Worm (Caenorhabditis elegans) whole organism, L4 larva: ENCODE data around the gene cts-1.

Experiments
- F10B5.3 ChIP-seq: sonication (generic microtip); optimal IDR thresholded peaks from 2 replicates; lab custom pipeline; 2016; ENCODE audit warnings: mild to moderate bottlenecking, missing genetic modification characterization, missing compliant biosample characterization
- F49E8.2 ChIP-seq: sonication (generic microtip); optimal IDR thresholded peaks from 2 replicates; lab custom pipeline; 2016; ENCODE audit warnings: missing compliant biosample characterization, mild to moderate bottlenecking, missing genetic modification characterization, borderline replicate concordance
- R02D3.7 ChIP-seq: fragments of 150-350 bp; sonication (generic microtip); optimal IDR thresholded peaks from 3 replicates; lab custom pipeline; 2014; ENCODE audit warnings: missing biosample characterization, missing genetic modification characterization
- T20F7.1 ChIP-seq: fragments of 200-800 bp; sonication (Bioruptor generic); optimal IDR thresholded peaks from 2 replicates; lab custom pipeline; 2018; ENCODE audit warnings: mild to moderate bottlenecking, missing genetic modification characterization, missing compliant biosample characterization
- aha-1 ChIP-seq: fragments of 150-350 bp; peaks from one replicate; lab custom pipeline; 2014; ENCODE audit warnings: missing biosample characterization, missing genetic modification characterization
- ceh-28 ChIP-seq: fragments of 150-350 bp; optimal IDR thresholded peaks from 2 replicates; lab custom pipeline; 2014; ENCODE audit warnings: missing biosample characterization, missing genetic modification reagents, missing genetic modification characterization
- ces-1 ChIP-seq: fragments of 150-350 bp; sonication (generic microtip); optimal IDR thresholded peaks from 4 replicates; lab custom pipeline; 2014; ENCODE audit warnings: missing biosample characterization, missing genetic modification reagents, missing genetic modification characterization
- cey-2 ChIP-seq: sonication (generic microtip); optimal IDR thresholded peaks from 3 replicates; lab custom pipeline; 2017; ENCODE audit warnings: missing genetic modification characterization, mild to moderate bottlenecking, missing compliant biosample characterization, antibody characterized with exemption, borderline replicate concordance; ENCODE audit not compliant: insufficient read depth
- daf-12 ChIP-seq: fragments of 150-350 bp; optimal IDR thresholded peaks from 2 replicates; lab custom pipeline; 2014; ENCODE audit warnings: missing biosample characterization, missing genetic modification reagents, missing genetic modification characterization
- duxl-1 ChIP-seq: sonication (generic microtip); optimal IDR thresholded peaks from 2 replicates; lab custom pipeline; 2016; ENCODE audit warnings: mild to moderate bottlenecking, missing genetic modification characterization, moderate library complexity, missing compliant biosample characterization; ENCODE audit not compliant: poor library complexity
- dve-1 ChIP-seq: sonication (generic microtip); optimal IDR thresholded peaks from 2 replicates; lab custom pipeline; 2017; ENCODE audit warnings: antibody characterized with exemption, mild to moderate bottlenecking, missing genetic modification characterization, missing compliant biosample characterization; ENCODE audit not compliant: insufficient read depth
- egl-43 ChIP-seq: fragments of 200-800 bp; sonication (Bioruptor generic); IDR thresholded peaks from 2 replicates; pipeline ENCODE4 v1.3.6; 2022; ENCODE audit warnings: missing genetic modification reagents, missing genetic modification characterization, missing compliant biosample characterization
- hlh-11 ChIP-seq: fragments of 200-800 bp; sonication (Bioruptor generic); optimal IDR thresholded peaks from 2 replicates; lab custom pipeline; 2018; ENCODE audit warnings: mild to moderate bottlenecking, missing genetic modification characterization, missing compliant biosample characterization
- hlh-30 ChIP-seq: sonication (generic microtip); optimal IDR thresholded peaks from 2 replicates; lab custom pipeline; 2017; ENCODE audit warnings: antibody characterized with exemption, mild to moderate bottlenecking, missing genetic modification characterization, missing compliant biosample characterization; ENCODE audit not compliant: insufficient read depth
- mdl-1 ChIP-seq, 2 experiments: fragments of 150-350 bp in 1 of 2; sonication (generic microtip) in 1 of 2; optimal IDR thresholded peaks; 2 replicates each; lab custom pipeline; 2014 to 2017; ENCODE audit warnings: missing biosample characterization in 2 of 2, missing genetic modification characterization in 2 of 2
- mxl-2 ChIP-seq: fragments of 200-800 bp; sonication (Bioruptor generic); conservative IDR thresholded peaks from 2 replicates; pipeline ENCODE4 v1.3.6; 2022; ENCODE audit warnings: missing genetic modification reagents, missing genetic modification characterization, missing compliant biosample characterization
- mxl-3 ChIP-seq: fragments of 200-800 bp; sonication (Bioruptor generic); optimal IDR thresholded peaks from 2 replicates; lab custom pipeline; 2018; ENCODE audit warnings: mild to moderate bottlenecking, missing genetic modification characterization, missing compliant biosample characterization
- nhr-11 ChIP-seq: fragments of 150-350 bp; optimal IDR thresholded peaks from 2 replicates; lab custom pipeline; 2014; ENCODE audit warnings: missing biosample characterization, missing genetic modification characterization
- nhr-28 ChIP-seq: fragments of 150-350 bp; optimal IDR thresholded peaks from 2 replicates; lab custom pipeline; 2014; ENCODE audit warnings: missing biosample characterization, missing genetic modification characterization
- nhr-42 ChIP-seq: fragments of 200-800 bp; sonication (Bioruptor generic); IDR thresholded peaks from 2 replicates; pipeline ENCODE4 v1.3.6; 2022; ENCODE audit warnings: missing genetic modification characterization, missing compliant biosample characterization
- saeg-2 ChIP-seq: fragments of 200-800 bp; sonication (Bioruptor generic); IDR thresholded peaks from 2 replicates; pipeline ENCODE4 v1.3.6; 2022; ENCODE audit warnings: missing genetic modification reagents, missing genetic modification characterization, missing compliant biosample characterization
- snpc-4 ChIP-seq: fragments of 150-350 bp; optimal IDR thresholded peaks from 2 replicates; lab custom pipeline; 2014; ENCODE audit warnings: missing biosample characterization, missing genetic modification characterization
- tag-97 ChIP-seq: fragments of 200-800 bp; sonication (Bioruptor generic); IDR thresholded peaks from 2 replicates; pipeline ENCODE4 v1.3.6; 2022; ENCODE audit warnings: missing genetic modification characterization, missing compliant biosample characterization
- tra-1 ChIP-seq: fragments of 200-800 bp; sonication (Bioruptor generic); IDR thresholded peaks from 2 replicates; pipeline ENCODE4 v1.3.6; 2022; ENCODE audit warnings: missing genetic modification reagents, missing genetic modification characterization, missing compliant biosample characterization
- unc-39 ChIP-seq: sonication (generic microtip); optimal IDR thresholded peaks from 2 replicates; lab custom pipeline; 2017; ENCODE audit warnings: missing biosample characterization, missing genetic modification characterization
- unc-62 ChIP-seq, 3 experiments: fragments of 150-350 bp in 1 of 3; sonication (generic microtip); optimal IDR thresholded peaks in 2 of 3; peaks in 1 of 3; 1 replicate in 1 of 3; 2 replicates in 2 of 3; lab custom pipeline; 2014 to 2017; ENCODE audit warnings: missing biosample characterization in 3 of 3, missing genetic modification characterization in 3 of 3, missing genetic modification reagents in 3 of 3, missing genotype in 1 of 3
- vab-7 ChIP-seq: fragments of 200-800 bp; sonication (Bioruptor generic); IDR thresholded peaks from 2 replicates; pipeline ENCODE4 v1.3.6; 2022; ENCODE audit warnings: missing genetic modification reagents, missing genetic modification characterization, missing compliant biosample characterization
- ztf-11 ChIP-seq: fragments of 150-350 bp; optimal IDR thresholded peaks from 2 replicates; lab custom pipeline; 2014; ENCODE audit warnings: missing biosample characterization, missing genetic modification characterization
- ztf-7 ChIP-seq: fragments of 150-350 bp; optimal IDR thresholded peaks from 2 replicates; lab custom pipeline; 2014; ENCODE audit warnings: missing biosample characterization, missing genetic modification characterization

Gene cts-1

DNA sequence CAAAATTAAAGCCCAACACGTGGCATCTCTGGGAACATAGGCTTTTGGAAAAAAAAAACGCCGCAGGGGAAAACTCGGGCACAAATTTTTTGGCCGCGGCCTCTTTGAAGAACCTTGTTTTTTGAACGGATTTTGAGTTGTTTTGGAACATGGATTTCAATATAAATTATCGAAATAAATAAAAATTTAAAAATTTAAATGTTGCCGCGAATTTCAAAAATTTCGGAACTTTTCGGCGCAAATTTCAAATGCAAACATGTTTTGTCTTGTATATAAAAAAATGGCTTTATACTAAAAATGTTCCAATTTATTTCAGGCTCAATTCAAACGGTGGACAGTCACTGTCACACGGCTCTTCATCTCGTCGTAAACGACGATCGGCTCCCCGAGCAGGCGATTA is 27.6 kb upstream of the cts-1 start:
- TF ChIP-seq mxl-2 (GFP tag; lab: Robert Waterston, UW) (no peak), aha-1 (tag; lab: Kevin White, UChicago) (peak; percentile 95)

DNA sequence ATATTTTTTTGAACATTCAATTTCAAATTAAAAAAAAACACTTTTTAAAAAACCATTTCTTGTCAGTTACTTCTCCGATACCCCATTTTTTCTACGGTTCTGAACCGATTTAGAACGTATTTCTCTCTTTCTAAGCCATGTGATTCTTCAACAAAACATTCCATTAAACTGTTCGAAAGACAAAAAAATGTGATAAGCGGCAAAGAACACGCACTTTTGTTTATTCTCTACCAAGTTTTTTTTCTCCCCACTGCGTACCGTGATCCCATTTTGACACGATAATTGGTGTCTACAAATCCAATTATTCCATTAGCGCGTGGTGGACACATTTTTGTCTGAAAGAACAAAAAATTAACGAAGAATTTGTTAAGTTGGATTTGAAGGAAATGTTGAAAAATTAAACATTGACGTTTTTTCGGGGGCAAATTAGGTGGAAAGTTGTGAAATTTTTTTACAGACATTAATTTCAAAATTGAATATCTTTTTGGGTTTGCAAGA is 24.9 kb upstream of the cts-1 start:
- TF ChIP-seq duxl-1 (tag; lab: Kevin White, UChicago) (no peak), mdl-1 (tag; optimal IDR thresholded peaks at IDR 0.05; lab: Kevin White, UChicago) (peak in 1 of 2 experiments; percentile 45), unc-62 (GFP tag; optimal IDR thresholded peaks at IDR 0.05 in 1 of 2; lab: Kevin White, UChicago) (peak in 1 of 2 experiments; percentile 69), unc-62 (tag; optimal IDR thresholded peaks at IDR 0.05; lab: Kevin White, UChicago) (no peak), hlh-11 (tag; lab: Kevin White, UChicago) (peak; percentile 14), ceh-28 (tag; lab: Kevin White, UChicago) (no peak)

DNA sequence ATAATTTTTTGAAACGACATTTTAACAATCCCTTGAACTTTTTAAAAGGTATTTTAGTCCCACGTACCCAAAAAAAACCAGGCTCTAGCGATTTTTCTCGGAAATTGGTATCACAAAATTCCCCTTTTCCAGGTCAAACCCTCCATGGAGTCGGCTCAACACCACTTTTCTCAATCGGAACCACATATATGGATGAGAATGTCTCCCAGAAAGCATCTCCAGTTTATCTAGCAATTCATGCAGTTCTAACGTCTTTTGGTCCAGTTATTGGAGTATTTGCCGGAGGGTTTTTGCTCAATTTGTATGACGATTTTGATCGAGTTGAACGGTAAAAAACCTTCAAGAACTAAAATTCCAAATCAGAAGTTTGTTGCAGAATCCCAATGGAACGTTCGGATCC is 23.6 kb upstream of the cts-1 start:
- TF ChIP-seq snpc-4 (tag; lab: Kevin White, UChicago) (no peak), nhr-42 (no peak), aha-1 (tag; lab: Kevin White, UChicago) (peak; percentile 91), daf-12 (tag; lab: Kevin White, UChicago) (no peak)
- TF ChIP-seq, all 104 proteins: peak for 1

ce11 chrIII:10238448-10239154 is 22.2 kb upstream of the cts-1 start, which contains the start of gene Y70G10A.3:
Gene Y70G10A.3, plus strand, starts transcription at chrIII:10239104.
- TF ChIP-seq ztf-11 (tag; lab: Kevin White, UChicago) = no peak
- no peak for TF ChIP-seq tag-97 (GFP tag; lab: Robert Waterston, UW)
- no peak for TF ChIP-seq R02D3.7 (tag; lab: Kevin White, UChicago)
- TF ChIP-seq nhr-11 (tag; lab: Kevin White, UChicago) = no peak
- TF ChIP-seq vab-7 = no peak
- TF ChIP-seq saeg-2 (GFP tag; lab: Robert Waterston, UW) = no peak
- no peak for TF ChIP-seq T20F7.1 (GFP tag; lab: Kevin White, UChicago)
- TF ChIP-seq tra-1 (GFP tag; lab: Robert Waterston, UW) = no peak
- TF ChIP-seq F49E8.2 = no peak
- TF ChIP-seq ces-1 = no peak
- no peak for TF ChIP-seq unc-39 (tag; lab: Kevin White, UChicago)
- TF ChIP-seq ztf-7 (tag; lab: Kevin White, UChicago) = no peak
- TF ChIP-seq F10B5.3 (tag; lab: Kevin White, UChicago) = no peak
- no peak for TF ChIP-seq dve-1 (tag; lab: Kevin White, UChicago)

- peak in 1 of 2 experiments; percentile 1 for TF ChIP-seq mdl-1 (tag; optimal IDR thresholded peaks at IDR 0.05; lab: Kevin White, UChicago)
- TF ChIP-seq hlh-11 (tag; lab: Kevin White, UChicago) = peak; percentile 33
- TF ChIP-seq nhr-28 (tag; lab: Kevin White, UChicago) = peak; percentile 11
- TF ChIP-seq egl-43 = no peak
- peak; percentile 28 for TF ChIP-seq hlh-30 (tag; lab: Kevin White, UChicago)
- TF ChIP-seq cey-2 (tag; lab: Kevin White, UChicago) = no peak
- TF ChIP-seq mxl-3 (GFP tag; lab: Kevin White, UChicago) = peak; percentile 67
- TF ChIP-seq, all 104 proteins: peak for 5
These were observed 19.9 kb upstream of the cts-1 start for ce11 chrIII:10236291-10236871.
